Worm (Caenorhabditis elegans) whole organism, young adult: ENCODE data around the gene hex-5.

Source experiments
- B0261.1 ChIP-seq: sonication (generic microtip); optimal IDR thresholded peaks from 2 replicates; lab custom pipeline; 2016; ENCODE audit warnings: mild to moderate bottlenecking, missing genetic modification characterization, moderate library complexity, missing compliant biosample characterization
- C17E4.6 ChIP-seq: fragments of 200-800 bp; sonication (Bioruptor generic); IDR thresholded peaks from 2 replicates; pipeline ENCODE4 v1.3.6; 2022; ENCODE audit warnings: missing genetic modification reagents, missing genetic modification characterization, missing compliant biosample characterization
- F10E7.11 ChIP-seq: sonication (generic microtip); optimal IDR thresholded peaks from 2 replicates; lab custom pipeline; 2017; ENCODE audit warnings: mild to moderate bottlenecking, missing genetic modification characterization, moderate library complexity, missing compliant biosample characterization
- F39B2.1 ChIP-seq: fragments of 200-800 bp; sonication (Bioruptor generic); IDR thresholded peaks from 2 replicates; pipeline ENCODE4 v1.3.6; 2022; ENCODE audit warnings: missing genetic modification reagents, missing genetic modification characterization, missing compliant biosample characterization
- F57C9.4 ChIP-seq: sonication (generic microtip); optimal IDR thresholded peaks from 2 replicates; lab custom pipeline; 2017; ENCODE audit warnings: mild to moderate bottlenecking, missing genetic modification characterization, missing compliant biosample characterization
- Y53G8AR.9 ChIP-seq: fragments of 200-800 bp; sonication (Bioruptor generic); conservative IDR thresholded peaks from 2 replicates; pipeline ENCODE4 v1.3.6; 2022; ENCODE audit warnings: missing genetic modification reagents, missing genetic modification characterization, missing compliant biosample characterization
- Y67H2A.10 ChIP-seq: fragments of 200-800 bp; sonication (Bioruptor generic); conservative IDR thresholded peaks from 2 replicates; pipeline ENCODE4 v1.3.6; 2022; ENCODE audit warnings: missing genetic modification reagents, missing genetic modification characterization, missing compliant biosample characterization
- Y79H2A.3 ChIP-seq: fragments of 200-800 bp; sonication (Bioruptor generic); conservative IDR thresholded peaks from 2 replicates; pipeline ENCODE4 v1.3.6; 2022; ENCODE audit warnings: missing genetic modification reagents, missing genetic modification characterization, missing compliant biosample characterization
- aptf-2 ChIP-seq: fragments of 200-800 bp; sonication (Bioruptor generic); conservative IDR thresholded peaks from 2 replicates; pipeline ENCODE4 v1.3.6; 2022; ENCODE audit warnings: missing genetic modification reagents, missing genetic modification characterization, missing compliant biosample characterization
- attf-5 ChIP-seq: fragments of 200-800 bp; sonication (Bioruptor generic); optimal IDR thresholded peaks from 2 replicates; lab custom pipeline; 2018; ENCODE audit warnings: mild to moderate bottlenecking, missing genetic modification characterization, missing compliant biosample characterization
- attf-6 ChIP-seq: fragments of 200-800 bp; sonication (Bioruptor generic); IDR thresholded peaks from 2 replicates; pipeline ENCODE4 v1.3.6; 2022; ENCODE audit warnings: missing genetic modification reagents, missing genetic modification characterization, missing compliant biosample characterization
- bed-1 ChIP-seq: fragments of 200-800 bp; sonication (Bioruptor generic); IDR thresholded peaks from 2 replicates; pipeline ENCODE4 v1.3.6; 2022; ENCODE audit warnings: missing genetic modification reagents, missing genetic modification characterization, missing compliant biosample characterization
- ceh-100 ChIP-seq: fragments of 200-800 bp; sonication (Bioruptor generic); IDR thresholded peaks from 2 replicates; pipeline ENCODE4 v1.3.6; 2022; ENCODE audit warnings: missing genetic modification reagents, missing genetic modification characterization, missing compliant biosample characterization
- ceh-27 ChIP-seq: fragments of 200-800 bp; sonication (Bioruptor generic); optimal IDR thresholded peaks from 2 replicates; lab custom pipeline; 2018; ENCODE audit warnings: mild to moderate bottlenecking, missing genetic modification characterization, moderate library complexity, missing compliant biosample characterization
- ceh-58 ChIP-seq: fragments of 200-800 bp; sonication (Bioruptor generic); IDR thresholded peaks from 2 replicates; pipeline ENCODE4 v1.3.6; 2022; ENCODE audit warnings: missing genetic modification characterization, missing compliant biosample characterization
- die-1 ChIP-seq: sonication (generic microtip); optimal IDR thresholded peaks from 2 replicates; lab custom pipeline; 2016; ENCODE audit warnings: missing genotype, mild to moderate bottlenecking, missing genetic modification characterization, missing compliant biosample characterization
- dpff-1 ChIP-seq: sonication (generic microtip); optimal IDR thresholded peaks from 2 replicates; lab custom pipeline; 2017; ENCODE audit warnings: mild to moderate bottlenecking, missing genetic modification characterization, missing compliant biosample characterization
- dpl-1 ChIP-seq: fragments of 150-350 bp; optimal IDR thresholded peaks from 2 replicates; lab custom pipeline; 2014; ENCODE audit warnings: missing biosample characterization, missing genetic modification reagents, missing genetic modification characterization
- ekl-4 ChIP-seq: fragments of 200-800 bp; sonication (Bioruptor generic); IDR thresholded peaks from 2 replicates; pipeline ENCODE4 v1.3.6; 2022; ENCODE audit warnings: missing genetic modification reagents, missing genetic modification characterization, missing compliant biosample characterization
- fkh-3 ChIP-seq: sonication (generic microtip); optimal IDR thresholded peaks from 2 replicates; lab custom pipeline; 2016; ENCODE audit warnings: mild to moderate bottlenecking, missing genetic modification characterization, missing compliant biosample characterization
- gei-17 ChIP-seq: fragments of 200-800 bp; sonication (Bioruptor generic); optimal IDR thresholded peaks from 2 replicates; lab custom pipeline; 2018; ENCODE audit warnings: mild to moderate bottlenecking, missing genetic modification characterization, missing compliant biosample characterization
- him-1 ChIP-seq: sonication (generic microtip); optimal IDR thresholded peaks from 2 replicates; lab custom pipeline; 2016; ENCODE audit warnings: missing genotype, missing genetic modification reagents, missing genetic modification characterization, missing compliant biosample characterization
- lin-54 ChIP-seq: fragments of 200-800 bp; sonication (Bioruptor generic); optimal IDR thresholded peaks from 2 replicates; lab custom pipeline; 2018; ENCODE audit warnings: mild to moderate bottlenecking, missing genetic modification characterization, missing compliant biosample characterization
- pha-4 ChIP-seq: fragments of 150-350 bp; sonication (generic microtip); optimal IDR thresholded peaks from 2 replicates; lab custom pipeline; 2014; ENCODE audit warnings: missing biosample characterization, missing genetic modification reagents, missing genetic modification characterization
- rcor-1 ChIP-seq: fragments of 200-800 bp; sonication (Bioruptor generic); IDR thresholded peaks from 2 replicates; pipeline ENCODE4 v1.3.6; 2022; ENCODE audit warnings: missing genetic modification reagents, missing genetic modification characterization, missing compliant biosample characterization
- rpc-1 ChIP-seq, 2 experiments: fragments of 150-350 bp in 1 of 2; sonication (generic microtip) in 1 of 2; optimal IDR thresholded peaks; 2 replicates each; lab custom pipeline; 2014 to 2018; ENCODE audit warnings: missing biosample characterization in 1 of 2, missing genetic modification characterization in 1 of 2, missing genetic modification reagents in 1 of 2, missing genotype in 1 of 2
- sdz-38 ChIP-seq: sonication (generic microtip); optimal IDR thresholded peaks from 2 replicates; lab custom pipeline; 2016; ENCODE audit warnings: missing genotype, missing genetic modification characterization, missing compliant biosample characterization
- sea-2 ChIP-seq: fragments of 200-800 bp; sonication (Bioruptor generic); IDR thresholded peaks from 2 replicates; pipeline ENCODE4 v1.3.6; 2022; ENCODE audit warnings: missing genetic modification characterization, missing compliant biosample characterization
- snpc-1.1 ChIP-seq: sonication (generic microtip); optimal IDR thresholded peaks from 2 replicates; lab custom pipeline; 2017; ENCODE audit warnings: missing genetic modification characterization, mild to moderate bottlenecking, missing compliant biosample characterization, antibody characterized with exemption, moderate library complexity, missing genotype, missing genetic modification reagents; ENCODE audit not compliant: insufficient read depth
- snpc-4 ChIP-seq, 5 experiments: fragments of 150-350 bp in 1 of 5; sonication (generic microtip) in 4 of 5; optimal IDR thresholded peaks; 2 replicates each; lab custom pipeline; 2014 to 2018; ENCODE audit warnings: missing genetic modification characterization in 5 of 5, missing biosample characterization in 3 of 5, antibody characterized with exemption in 2 of 5, mild to moderate bottlenecking in 2 of 5, missing compliant biosample characterization in 2 of 5, missing genotype in 2 of 5, moderate library complexity in 2 of 5, missing genetic modification reagents in 1 of 5
- somi-1 ChIP-seq: fragments of 200-800 bp; sonication (Bioruptor generic); optimal IDR thresholded peaks from 2 replicates; lab custom pipeline; 2018; ENCODE audit warnings: mild to moderate bottlenecking, missing genetic modification characterization, missing compliant biosample characterization
- xnd-1 ChIP-seq: sonication (generic microtip); optimal IDR thresholded peaks from 2 replicates; lab custom pipeline; 2016; ENCODE audit warnings: missing genotype, missing genetic modification reagents, missing genetic modification characterization, missing compliant biosample characterization
- zfh-2 ChIP-seq: fragments of 200-800 bp; sonication (Bioruptor generic); conservative IDR thresholded peaks from 2 replicates; pipeline ENCODE4 v1.3.6; 2022; ENCODE audit warnings: missing genetic modification reagents, missing genetic modification characterization, missing compliant biosample characterization
- ztf-22 ChIP-seq: fragments of 200-800 bp; sonication (Bioruptor generic); optimal IDR thresholded peaks from 2 replicates; lab custom pipeline; 2018; ENCODE audit warnings: mild to moderate bottlenecking, missing genetic modification characterization, moderate library complexity, missing compliant biosample characterization
- ztf-26 ChIP-seq: sonication (generic microtip); optimal IDR thresholded peaks from 2 replicates; lab custom pipeline; 2017; ENCODE audit warnings: missing genetic modification characterization, missing compliant biosample characterization

The hex-5 gene

DNA sequence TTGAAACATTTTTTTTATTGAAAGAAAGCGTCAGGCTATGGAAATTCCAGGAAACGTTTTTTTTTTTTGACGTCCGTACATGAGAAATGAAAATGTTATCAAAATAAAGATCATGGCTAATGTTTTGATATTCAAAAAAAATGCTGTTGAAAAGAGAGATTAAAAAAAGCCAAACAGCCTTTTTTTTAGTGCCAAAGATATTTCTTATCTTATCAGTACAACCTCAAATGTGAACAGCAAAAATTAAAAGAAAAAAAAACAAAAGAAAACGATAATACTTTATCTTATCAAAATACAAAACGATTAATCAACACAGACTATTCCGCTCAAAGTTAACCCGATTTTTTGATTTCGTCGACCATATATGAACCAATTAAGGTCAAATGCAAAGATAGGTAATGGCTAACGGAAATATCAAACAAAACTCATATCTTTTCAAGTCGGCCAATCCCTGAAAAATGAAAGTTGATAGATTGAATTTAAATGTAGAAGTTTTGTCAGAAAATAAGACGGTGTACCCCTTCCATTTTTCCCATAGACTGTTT, 2.3 kb upstream of the hex-5 start:
- TF ChIP-seq ceh-58 (GFP tag; lab: Robert Waterston, UW), result no peak
- no peak for TF ChIP-seq Y67H2A.10
- no peak for TF ChIP-seq attf-5 (GFP tag; lab: Kevin White, UChicago)
- TF ChIP-seq Y79H2A.3 (GFP tag; lab: Robert Waterston, UW), result no peak
- TF ChIP-seq ceh-100 (GFP tag; lab: Robert Waterston, UW), result no peak
- no peak for TF ChIP-seq F39B2.1 (GFP tag; lab: Robert Waterston, UW)
- TF ChIP-seq, all 124 proteins: peak for 0

DNA sequence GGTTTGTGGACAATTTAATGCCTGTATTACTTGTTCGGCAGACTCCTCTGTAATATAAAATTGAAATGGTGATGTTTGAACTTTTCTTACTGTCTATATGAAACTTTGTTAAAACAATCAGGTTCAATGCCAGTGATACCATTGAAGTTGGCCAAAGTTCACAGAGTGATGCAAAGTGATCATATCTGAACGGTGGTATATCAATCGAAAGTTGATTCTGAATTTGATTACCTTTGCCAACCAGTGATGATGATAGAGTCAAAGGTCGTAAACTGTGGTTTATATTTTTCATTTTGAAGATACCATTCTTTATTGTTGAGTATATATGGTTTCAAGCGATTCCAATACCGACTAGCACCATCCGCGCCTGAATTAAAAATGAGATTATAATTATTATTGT, 1.6 kb downstream of the hex-5 start:
- TF ChIP-seq pha-4 (tag; lab: Kevin White, UChicago) (no peak), dpff-1 (tag; lab: Kevin White, UChicago) (no peak), Y53G8AR.9 (GFP tag; lab: Robert Waterston, UW) (no peak), sea-2 (GFP tag; lab: Robert Waterston, UW) (no peak), B0261.1 (tag; lab: Kevin White, UChicago) (no peak)

DNA sequence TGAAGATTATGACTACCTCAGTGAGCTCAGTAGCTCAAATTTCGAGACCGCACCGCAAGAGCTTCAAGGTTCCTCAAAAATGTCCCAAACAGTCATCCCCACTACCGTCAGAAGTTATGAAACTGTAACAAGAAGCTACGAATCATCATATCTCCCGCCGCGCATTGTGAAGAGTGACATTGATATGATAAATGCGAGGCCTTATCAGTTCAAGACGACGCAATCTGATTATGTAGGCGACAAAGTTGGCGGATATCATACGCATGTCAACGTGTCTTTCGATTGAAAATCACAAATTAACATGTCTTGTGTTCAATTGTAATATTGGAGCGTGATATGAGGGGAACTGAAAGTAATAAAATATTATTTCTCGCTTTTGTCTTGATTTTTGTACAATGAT, 4.6 kb downstream of the hex-5 start:
- TF ChIP-seq F10E7.11, result no peak
- TF ChIP-seq ceh-27, result no peak
- no peak for TF ChIP-seq ztf-26 (tag; lab: Kevin White, UChicago)
- TF ChIP-seq sdz-38 (tag; lab: Kevin White, UChicago), result no peak
- TF ChIP-seq bed-1 (GFP tag; lab: Robert Waterston, UW), result no peak
- TF ChIP-seq fkh-3, result no peak
- no peak for TF ChIP-seq somi-1 (GFP tag; lab: Kevin White, UChicago)
- TF ChIP-seq rcor-1 (GFP tag; lab: Robert Waterston, UW), result no peak
- no peak for TF ChIP-seq ceh-100 (GFP tag; lab: Robert Waterston, UW)
- no peak for TF ChIP-seq snpc-4 (GFP tag; optimal IDR thresholded peaks at IDR 0.05; lab: Kevin White, UChicago)
- no peak for TF ChIP-seq snpc-4 (tag; optimal IDR thresholded peaks at IDR 0.05; lab: Kevin White, UChicago)

DNA sequence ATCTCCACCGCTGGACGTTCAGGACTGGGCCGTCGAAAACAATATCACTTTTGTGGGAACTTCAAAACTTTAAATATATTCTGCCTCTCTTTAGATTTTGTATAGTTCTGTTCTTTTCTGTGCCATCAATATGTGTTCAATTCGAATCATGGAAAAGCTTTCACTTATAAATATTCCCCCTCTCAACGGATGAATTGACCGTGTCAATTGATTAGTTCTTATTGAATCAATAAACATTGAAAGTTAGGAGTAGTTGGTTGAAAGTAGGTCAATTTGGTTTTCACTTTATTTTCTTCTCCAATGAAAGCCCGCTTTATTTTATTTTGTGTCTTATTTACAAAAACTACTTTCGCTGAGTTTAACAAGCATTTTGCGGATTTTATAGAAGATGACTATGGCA, 6.9 kb downstream of the hex-5 start, which contains the start of gene lips-8:
lips-8 (plus strand) TSS at position 301 of the 400 bp plus-strand sequence.
- TF ChIP-seq zfh-2 (GFP tag; lab: Robert Waterston, UW) (no peak), gei-17 (GFP tag; lab: Kevin White, UChicago) (no peak), dpl-1 (no peak), lin-54 (no peak), aptf-2 (no peak), ekl-4 (GFP tag; lab: Robert Waterston, UW) (no peak), C17E4.6 (GFP tag; lab: Robert Waterston, UW) (no peak), rpc-1 (optimal IDR thresholded peaks at IDR 0.05; lab: Kevin White, UChicago) (no peak), rpc-1 (tag; optimal IDR thresholded peaks at IDR 0.05; lab: Kevin White, UChicago) (no peak), him-1 (tag; lab: Kevin White, UChicago) (no peak), xnd-1 (tag; lab: Kevin White, UChicago) (no peak), F57C9.4 (tag; lab: Kevin White, UChicago) (no peak), attf-6 (no peak), sdz-38 (tag; lab: Kevin White, UChicago) (no peak), snpc-1.1 (tag; lab: Kevin White, UChicago) (no peak), ztf-22 (GFP tag; lab: Kevin White, UChicago) (no peak), die-1 (tag; lab: Kevin White, UChicago) (no peak)
